Worm (Caenorhabditis elegans): Measurements from ENCODE around the gene nas-37.

Gene nas-37

ce11 chrX:9956052-9956451 is 7.2 kb upstream of the nas-37 start:
- TF ChIP-seq ceh-14 (tag; optimal IDR thresholded peaks at IDR 0.05), result peak; percentile 54
- TF ChIP-seq unc-42 (tag; optimal IDR thresholded peaks at IDR 0.05), result peak; percentile 52
- TF ChIP-seq fkh-6 (tag; optimal IDR thresholded peaks at IDR 0.05), result no peak
- no peak for TF ChIP-seq nfya-1 (tag; optimal IDR thresholded peaks at IDR 0.05)
- TF ChIP-seq elt-2 (tag; optimal IDR thresholded peaks at IDR 0.05), result no peak
- TF ChIP-seq pha-4 (tag; optimal IDR thresholded peaks at IDR 0.05), result no peak
- no peak for TF ChIP-seq dmd-4 (tag; optimal IDR thresholded peaks at IDR 0.05; ENCODE audit: borderline replicate concordance)
- TF ChIP-seq unc-3 (GFP tag; conservative IDR thresholded peaks at IDR 0.05), result no peak
- TF ChIP-seq unc-3 (tag; optimal IDR thresholded peaks at IDR 0.05), result no peak
- no peak for TF ChIP-seq pros-1 (tag; optimal IDR thresholded peaks at IDR 0.05)
- no peak for TF ChIP-seq madf-2 (tag; optimal IDR thresholded peaks at IDR 0.05)
- no peak for TF ChIP-seq fax-1 (tag; optimal IDR thresholded peaks at IDR 0.05)
- no peak for TF ChIP-seq ceh-34 (tag; optimal IDR thresholded peaks at IDR 0.05)

DNA sequence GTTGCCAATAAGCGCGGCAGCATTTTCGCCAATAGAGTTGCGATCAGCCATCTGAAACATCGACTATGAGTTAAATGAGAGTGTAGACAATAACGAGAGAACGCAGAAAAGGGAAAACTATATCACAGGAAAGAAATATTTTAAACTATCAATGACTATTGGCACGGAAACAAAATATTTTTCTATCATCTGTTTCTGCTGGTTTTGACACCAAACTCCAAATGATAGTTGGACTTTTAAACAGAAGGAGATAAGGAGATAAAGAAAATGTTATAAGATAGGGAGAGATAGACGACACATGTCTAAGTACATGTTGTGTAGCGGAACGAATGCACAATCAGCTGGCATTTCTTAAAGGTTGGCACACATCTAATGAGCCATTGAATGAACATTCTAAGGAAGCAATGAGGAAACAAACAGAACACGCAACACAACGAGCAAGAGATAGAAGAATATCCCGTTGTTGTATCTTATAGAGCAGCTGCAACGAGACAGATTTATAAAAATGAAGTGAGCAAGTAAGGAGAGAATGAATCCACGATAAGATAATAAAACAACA is 5.7 kb upstream of the nas-37 start, which contains the start of gene cysl-1:
Gene cysl-1 (minus strand): TSS at position 51 of the 559 bp plus-strand sequence.
- TF ChIP-seq elt-4 (tag; optimal IDR thresholded peaks at IDR 0.05) (no peak), unc-42 (tag; optimal IDR thresholded peaks at IDR 0.05) (peak; percentile 47), sdc-2 (tag; optimal IDR thresholded peaks at IDR 0.05) (no peak), nfya-1 (tag; optimal IDR thresholded peaks at IDR 0.05) (peak; percentile 9), ceh-6 (GFP tag; optimal IDR thresholded peaks at IDR 0.05) (no peak), T23F11.4 (GFP tag; optimal IDR thresholded peaks at IDR 0.05) (no peak), ceh-9 (tag; optimal IDR thresholded peaks at IDR 0.05) (no peak), elt-2 (tag; optimal IDR thresholded peaks at IDR 0.05) (peak; percentile 29), rnt-1 (tag; optimal IDR thresholded peaks at IDR 0.05) (peak; percentile 21)

ce11 chrX:9948528-9948927 is 335 bp downstream of the nas-37 start:
- TF ChIP-seq T23F11.4 (GFP tag; optimal IDR thresholded peaks at IDR 0.05), result no peak
- TF ChIP-seq sdc-2 (tag; optimal IDR thresholded peaks at IDR 0.05), result no peak
- TF ChIP-seq ceh-14 (tag; optimal IDR thresholded peaks at IDR 0.05), result no peak
- no peak for TF ChIP-seq pat-9 (tag; optimal IDR thresholded peaks at IDR 0.05)
- TF ChIP-seq fax-1 (tag; optimal IDR thresholded peaks at IDR 0.05), result no peak
- no peak for TF ChIP-seq ceh-9 (tag; optimal IDR thresholded peaks at IDR 0.05)
- no peak for TF ChIP-seq ceh-19 (GFP tag; optimal IDR thresholded peaks at IDR 0.05)
- TF ChIP-seq unc-3 (GFP tag; conservative IDR thresholded peaks at IDR 0.05), result no peak
- TF ChIP-seq unc-3 (tag; optimal IDR thresholded peaks at IDR 0.05), result no peak
- TF ChIP-seq lim-6 (tag; optimal IDR thresholded peaks at IDR 0.05), result no peak
- TF ChIP-seq che-1 (tag; optimal IDR thresholded peaks at IDR 0.05), result no peak
- TF ChIP-seq hlh-8 (tag; optimal IDR thresholded peaks at IDR 0.05), result no peak
- no peak for TF ChIP-seq fkh-6 (tag; optimal IDR thresholded peaks at IDR 0.05)
- no peak for TF ChIP-seq ceh-30 (tag; optimal IDR thresholded peaks at IDR 0.05)
- no peak for TF ChIP-seq C08G9.2 (tag; optimal IDR thresholded peaks at IDR 0.05)
- TF ChIP-seq syd-9 (tag; optimal IDR thresholded peaks at IDR 0.05), result no peak
- TF ChIP-seq unc-86 (tag; optimal IDR thresholded peaks at IDR 0.05), result no peak
- TF ChIP-seq C38D4.7 (GFP tag; optimal IDR thresholded peaks at IDR 0.05), result no peak
- no peak for TF ChIP-seq fkh-10 (GFP tag; optimal IDR thresholded peaks at IDR 0.05)
- no peak for TF ChIP-seq tbx-2 (tag; optimal IDR thresholded peaks at IDR 0.05)

- peak; percentile 55 for TF ChIP-seq ref-2 (tag; optimal IDR thresholded peaks at IDR 0.05)
- TF ChIP-seq ceh-34 (tag; optimal IDR thresholded peaks at IDR 0.05), result no peak
- TF ChIP-seq pros-1 (tag; optimal IDR thresholded peaks at IDR 0.05), result peak; percentile 19
- TF ChIP-seq sox-4 (tag; optimal IDR thresholded peaks at IDR 0.05), result no peak
- TF ChIP-seq che-1 (tag; optimal IDR thresholded peaks at IDR 0.05), result no peak
- TF ChIP-seq hlh-6 (tag; optimal IDR thresholded peaks at IDR 0.05), result peak; percentile 23
- no peak for TF ChIP-seq lim-6 (tag; optimal IDR thresholded peaks at IDR 0.05)
- TF ChIP-seq ceh-31 (tag; optimal IDR thresholded peaks at IDR 0.05), result peak; percentile 32
Measured at ce11 chrX:9941379-9941778, 7.5 kb downstream of the nas-37 start.

Data from whole organism, late embryonic.